Worm (Caenorhabditis elegans): ENCODE results near the gene par-3.

par-3 gene

DNA sequence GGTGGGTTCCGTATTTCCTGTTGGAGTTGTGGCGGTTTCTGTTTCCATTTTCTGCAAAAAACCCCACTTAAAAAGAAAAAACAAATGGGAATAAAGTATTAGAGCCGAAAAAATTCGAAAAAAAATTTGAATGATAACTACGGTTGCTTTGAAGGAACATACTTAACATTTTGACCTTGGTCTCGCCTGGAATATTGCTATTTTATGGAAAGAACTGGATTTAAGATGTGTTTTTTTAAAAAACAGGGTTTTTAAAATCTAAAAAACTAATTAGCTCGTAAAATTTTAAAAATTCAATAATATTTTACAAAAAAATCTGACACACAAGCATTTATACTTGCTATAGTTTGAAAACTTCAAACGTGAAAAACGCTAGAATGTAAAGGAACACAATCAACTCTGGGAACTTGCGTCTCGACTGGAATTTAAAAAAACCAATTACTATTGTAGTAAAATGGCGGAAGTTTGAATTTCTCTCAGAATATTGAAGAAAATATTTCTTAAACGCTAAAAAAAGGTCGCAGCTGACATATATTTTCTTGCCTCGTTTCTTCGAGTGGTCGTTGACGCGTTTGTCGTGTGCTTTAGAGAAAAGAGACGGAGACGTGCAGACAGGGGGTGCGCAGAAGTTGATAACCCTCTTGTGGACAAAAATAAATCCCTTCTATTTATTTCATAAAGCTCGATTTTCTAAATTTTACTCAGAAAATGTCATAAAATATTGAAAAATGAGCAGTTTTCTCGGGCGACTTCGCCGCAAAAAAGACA is 34.1 kb downstream of the par-3 start, which contains the start of the genes lgg-3 and rgs-5 (continued):
- no peak for TF ChIP-seq nhr-120 (GFP tag; IDR thresholded peaks at IDR 0.05)
- TF ChIP-seq repo-1 (tag; optimal IDR thresholded peaks at IDR 0.05): no peak
- peak; percentile 89 for TF ChIP-seq lin-54 (GFP tag; optimal IDR thresholded peaks at IDR 0.05)
- TF ChIP-seq tbx-9 (tag; optimal IDR thresholded peaks at IDR 0.05; ENCODE audit: borderline replicate concordance): no peak
- TF ChIP-seq tbp1 (GFP tag; optimal IDR thresholded peaks at IDR 0.05): no peak
- peak; percentile 13; the same call in 1 of the 2 replicates for TF ChIP-seq hmg-1.2 (GFP tag; IDR thresholded peaks at IDR 0.05)
- TF ChIP-seq C17E4.6 (GFP tag; IDR thresholded peaks at IDR 0.05): no peak
- peak; percentile 3 for TF ChIP-seq snpc-1.3 (tag; optimal IDR thresholded peaks at IDR 0.05; ENCODE audit: insufficient read depth)
- TF ChIP-seq mcd-1 (GFP tag; IDR thresholded peaks at IDR 0.05): no peak
- no peak for TF ChIP-seq ama-1 (optimal IDR thresholded peaks at IDR 0.05)
- no peak for TF ChIP-seq ama-1 (GFP tag; optimal IDR thresholded peaks at IDR 0.05)
- peak; percentile 65 for TF ChIP-seq attf-5 (GFP tag; optimal IDR thresholded peaks at IDR 0.05)
- TF ChIP-seq F39B2.1 (GFP tag; IDR thresholded peaks at IDR 0.05): no peak
- peak; percentile 13 for TF ChIP-seq athp-1 (tag; optimal IDR thresholded peaks at IDR 0.05)
- no peak for TF ChIP-seq madf-10 (tag; optimal IDR thresholded peaks at IDR 0.05)
- no peak for TF ChIP-seq ztf-25 (GFP tag; IDR thresholded peaks at IDR 0.05)
- TF ChIP-seq sptf-2 (GFP tag; optimal IDR thresholded peaks at IDR 0.05): no peak
- no peak for TF ChIP-seq B0019.2 (GFP tag; conservative IDR thresholded peaks at IDR 0.05)
- TF ChIP-seq F23B12.7 (tag; optimal IDR thresholded peaks at IDR 0.05; ENCODE audit: insufficient read depth): no peak
- no peak for TF ChIP-seq mel-28 (tag; optimal IDR thresholded peaks at IDR 0.05; ENCODE audit: borderline replicate concordance)
- no peak for TF ChIP-seq somi-1 (GFP tag; optimal IDR thresholded peaks at IDR 0.05)
- no peak for TF ChIP-seq B0261.1 (tag; optimal IDR thresholded peaks at IDR 0.05)
- no peak for TF ChIP-seq F55B11.4 (tag; optimal IDR thresholded peaks at IDR 0.05; ENCODE audit: borderline replicate concordance, insufficient read depth)
- TF ChIP-seq egrh-3 (GFP tag; IDR thresholded peaks at IDR 0.05): no peak
- no peak for TF ChIP-seq unc-62 (GFP tag; optimal IDR thresholded peaks at IDR 0.05)
- no peak for TF ChIP-seq rec-8 (tag; optimal IDR thresholded peaks at IDR 0.05)
- TF ChIP-seq nhr-179 (tag; optimal IDR thresholded peaks at IDR 0.05): no peak
- TF ChIP-seq bed-1 (GFP tag; IDR thresholded peaks at IDR 0.05): no peak
- TF ChIP-seq hsf-1 (GFP tag; IDR thresholded peaks at IDR 0.05): peak; percentile 48; the same call in 1 of the 2 replicates
- no peak for TF ChIP-seq ztf-3 (GFP tag; optimal IDR thresholded peaks at IDR 0.05)
- TF ChIP-seq ccch-3 (GFP tag; optimal IDR thresholded peaks at IDR 0.05): no peak
- TF ChIP-seq Y53F4B.3 (GFP tag; IDR thresholded peaks at IDR 0.05): no peak
- TF ChIP-seq madf-8 (GFP tag; conservative IDR thresholded peaks at IDR 0.05): peak; percentile 72
- no peak for TF ChIP-seq T26A5.8 (tag; optimal IDR thresholded peaks at IDR 0.05)
- no peak for TF ChIP-seq K12H6.12 (tag; optimal IDR thresholded peaks at IDR 0.05)
- no peak for TF ChIP-seq lin-40 (tag; optimal IDR thresholded peaks at IDR 0.05)
- TF ChIP-seq ekl-4 (GFP tag; IDR thresholded peaks at IDR 0.05): 0 out of 2 replicates have a peak, but pooled peaks have one; percentile 8
- no peak for TF ChIP-seq F57C9.4 (tag; optimal IDR thresholded peaks at IDR 0.05)
- peak; percentile 31 for TF ChIP-seq snpc-1.1 (tag; optimal IDR thresholded peaks at IDR 0.05; ENCODE audit: insufficient read depth)
- no peak for TF ChIP-seq ceh-40 (GFP tag; IDR thresholded peaks at IDR 0.05)
- no peak for TF ChIP-seq nfya-2 (GFP tag; IDR thresholded peaks at IDR 0.05)
- peak; percentile 96 for TF ChIP-seq lsl-1 (GFP tag; optimal IDR thresholded peaks at IDR 0.05)
- no peak for TF ChIP-seq Y56A3A.18 (GFP tag; IDR thresholded peaks at IDR 0.05)
- no peak for TF ChIP-seq let-526 (GFP tag; IDR thresholded peaks at IDR 0.05)
- no peak for TF ChIP-seq Y79H2A.3 (GFP tag; conservative IDR thresholded peaks at IDR 0.05)
- TF ChIP-seq F57A8.1 (GFP tag; optimal IDR thresholded peaks at IDR 0.05): no peak
- TF ChIP-seq akir-1 (GFP tag; optimal IDR thresholded peaks at IDR 0.05): no peak
